Fruit fly (Drosophila melanogaster) Kc167 (cell line): ENCODE data around the gene CG5612.

Source experiments
- Myc ChIP-seq: fragments of >200 bp; optimal IDR thresholded peaks from 2 replicates; lab custom pipeline; 2017; ENCODE audit warnings: missing external identifiers
- Sin3A ChIP-seq: fragments of >200 bp; optimal IDR thresholded peaks from 2 replicates; lab custom pipeline; 2018; ENCODE audit warnings: missing external identifiers
- h ChIP-seq: fragments of >200 bp; optimal IDR thresholded peaks from 3 replicates; lab custom pipeline; 2018; ENCODE audit warnings: missing external identifiers
- insv ChIP-seq: fragments of >200 bp; optimal IDR thresholded peaks from 3 replicates; lab custom pipeline; 2018; ENCODE audit warnings: missing external identifiers
- psq ChIP-seq: fragments of >200 bp; optimal IDR thresholded peaks from 2 replicates; lab custom pipeline; 2017; ENCODE audit warnings: missing external identifiers
- ttk ChIP-seq: sonication (Bioruptor generic); optimal IDR thresholded peaks from 2 replicates; lab custom pipeline; 2017; ENCODE audit warnings: missing external identifiers

The CG5612 gene

dm6 chr3R:27605534-27606250 is 20.1 kb downstream of the CG5612 start:
- TF ChIP-seq h (lab: Kevin White, UChicago) (no peak), ttk (no peak), Sin3A (lab: Kevin White, UChicago) (no peak), psq (lab: Kevin White, UChicago) (no peak), Myc (lab: Kevin White, UChicago) (no peak), insv (no peak)

dm6 chr3R:27604636-27605443 is 21.0 kb downstream of the CG5612 start:
- no peak for TF ChIP-seq ttk
- no peak for TF ChIP-seq Myc (lab: Kevin White, UChicago)
- no peak for TF ChIP-seq insv
- no peak for TF ChIP-seq h (lab: Kevin White, UChicago)
- TF ChIP-seq psq (lab: Kevin White, UChicago), result no peak
- no peak for TF ChIP-seq Sin3A (lab: Kevin White, UChicago)

DNA sequence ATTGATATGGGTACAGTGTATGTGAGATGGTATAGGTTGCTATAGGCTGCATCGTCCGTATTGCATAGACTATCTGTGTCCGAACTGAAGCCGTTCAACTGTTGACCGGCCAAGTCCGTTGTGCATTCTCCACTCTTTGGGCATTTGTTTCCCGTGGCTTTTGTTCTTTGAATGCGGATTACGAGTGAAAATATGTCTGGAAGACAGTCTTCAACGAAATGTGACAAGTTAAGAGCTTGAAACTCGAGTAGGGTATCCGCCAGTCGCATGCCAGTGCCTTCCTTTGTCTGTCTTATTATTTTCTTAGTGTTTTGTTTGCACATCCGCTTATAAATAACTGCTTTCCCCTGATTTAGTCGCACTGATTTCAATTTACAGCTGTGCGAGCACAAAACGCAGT is 22.1 kb downstream of the CG5612 start:
- TF ChIP-seq insv (no peak), Myc (lab: Kevin White, UChicago) (no peak), psq (lab: Kevin White, UChicago) (no peak), h (lab: Kevin White, UChicago) (no peak), Sin3A (lab: Kevin White, UChicago) (no peak), ttk (no peak)

DNA sequence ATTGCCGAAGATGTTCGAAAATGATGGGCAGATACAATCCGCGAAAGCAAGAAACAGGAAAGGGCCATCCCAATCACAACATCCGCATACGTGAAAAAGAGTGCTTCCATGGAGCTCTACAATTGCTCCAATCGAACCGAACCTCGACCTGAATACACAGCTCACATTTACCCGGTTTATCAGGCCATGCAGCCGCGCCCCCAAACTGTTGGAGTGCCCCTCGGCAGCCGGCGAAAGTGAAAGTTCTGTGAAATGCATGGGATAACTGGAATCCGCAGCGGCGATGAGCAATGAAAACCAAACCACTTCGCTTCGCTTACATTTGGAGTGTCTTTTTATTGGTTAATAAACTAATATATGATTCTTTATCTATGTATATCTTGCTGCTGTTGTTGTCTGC is 28.6 kb downstream of the CG5612 start:
- TF ChIP-seq h (lab: Kevin White, UChicago) (no peak), psq (lab: Kevin White, UChicago) (no peak), Sin3A (lab: Kevin White, UChicago) (no peak), Myc (lab: Kevin White, UChicago) (no peak), insv (no peak), ttk (no peak)

DNA sequence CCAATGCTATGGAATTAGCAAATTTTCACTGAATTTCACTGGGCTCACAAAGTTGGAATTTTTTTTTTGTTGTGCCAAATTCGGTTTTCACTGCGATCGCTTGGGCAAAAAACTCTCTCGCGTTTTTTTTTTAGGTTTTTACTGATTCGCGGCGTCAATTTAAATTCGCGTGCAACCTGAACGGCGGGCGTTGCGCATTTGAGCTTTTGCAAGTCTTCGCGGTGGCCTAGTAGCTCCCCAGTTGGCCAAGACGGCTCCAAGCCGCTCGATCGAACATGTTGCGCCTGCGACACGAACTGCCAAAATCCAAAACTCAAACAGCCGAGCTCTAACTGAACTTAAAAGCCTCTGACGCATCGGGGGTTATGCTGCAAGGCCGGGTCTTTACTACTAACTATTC is 29.8 kb downstream of the CG5612 start, which contains the start of gene CG5639:
Gene CG5639 (minus strand): TSS at position 152 of the 400 bp plus-strand sequence.
- no peak for TF ChIP-seq insv
- no peak for TF ChIP-seq h (lab: Kevin White, UChicago)
- no peak for TF ChIP-seq Sin3A (lab: Kevin White, UChicago)
- TF ChIP-seq Myc (lab: Kevin White, UChicago), result no peak
- no peak for TF ChIP-seq ttk
- TF ChIP-seq psq (lab: Kevin White, UChicago), result no peak

DNA sequence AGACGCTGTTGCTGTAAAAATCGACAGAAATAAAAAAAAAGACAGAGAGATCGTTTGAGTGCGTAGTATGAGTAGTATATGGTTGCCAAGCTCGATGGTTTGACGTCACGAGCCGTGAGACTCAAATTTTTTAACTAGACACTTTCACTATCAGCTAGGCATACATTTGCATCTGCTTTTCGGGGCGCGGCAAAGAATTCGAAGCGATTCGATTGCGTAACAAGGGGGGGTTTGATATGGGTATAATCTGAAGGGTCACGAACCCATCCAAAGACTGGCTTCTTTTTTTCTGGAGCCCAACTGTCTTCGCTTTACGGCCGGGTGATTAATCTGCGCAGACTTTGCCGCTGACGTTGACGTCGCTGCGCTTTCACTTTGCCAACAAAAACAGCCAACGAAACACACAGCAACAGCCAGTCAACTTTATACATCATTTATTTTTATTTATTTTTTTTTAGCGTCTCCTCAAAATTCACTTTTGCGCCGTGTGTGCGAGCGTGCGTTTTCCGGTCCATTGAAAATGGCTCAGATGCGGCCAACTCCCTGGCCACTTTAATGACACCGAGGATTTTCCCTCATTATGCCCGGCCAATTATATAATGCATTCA is 32.1 kb downstream of the CG5612 start:
- no peak for TF ChIP-seq Myc (lab: Kevin White, UChicago)
- TF ChIP-seq ttk, result no peak
- TF ChIP-seq psq (lab: Kevin White, UChicago), result no peak
- no peak for TF ChIP-seq Sin3A (lab: Kevin White, UChicago)
- TF ChIP-seq h (lab: Kevin White, UChicago), result no peak
- TF ChIP-seq insv, result no peak

DNA sequence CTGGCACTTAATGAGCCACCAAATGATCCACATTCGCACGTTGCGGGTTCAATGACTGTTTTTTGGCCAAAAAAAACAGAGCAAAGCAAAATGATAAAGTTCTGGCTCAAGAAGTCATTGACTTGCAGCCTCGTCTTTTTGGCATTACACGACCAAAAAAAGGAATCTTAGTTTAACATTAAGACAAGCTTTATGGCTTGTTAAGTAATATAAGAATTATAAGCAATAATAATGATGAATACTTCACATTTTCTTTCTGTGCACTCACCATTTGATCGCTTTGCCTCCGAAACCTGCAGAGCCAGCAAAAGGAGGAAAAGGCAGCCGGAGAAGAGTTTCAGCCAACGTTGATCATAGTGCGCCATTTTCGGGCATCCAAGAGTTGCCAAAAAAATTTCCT is 32.6 kb downstream of the CG5612 start:
- TF ChIP-seq h (lab: Kevin White, UChicago), result no peak
- no peak for TF ChIP-seq psq (lab: Kevin White, UChicago)
- TF ChIP-seq Myc (lab: Kevin White, UChicago), result no peak
- TF ChIP-seq ttk, result no peak
- no peak for TF ChIP-seq Sin3A (lab: Kevin White, UChicago)
- no peak for TF ChIP-seq insv

DNA sequence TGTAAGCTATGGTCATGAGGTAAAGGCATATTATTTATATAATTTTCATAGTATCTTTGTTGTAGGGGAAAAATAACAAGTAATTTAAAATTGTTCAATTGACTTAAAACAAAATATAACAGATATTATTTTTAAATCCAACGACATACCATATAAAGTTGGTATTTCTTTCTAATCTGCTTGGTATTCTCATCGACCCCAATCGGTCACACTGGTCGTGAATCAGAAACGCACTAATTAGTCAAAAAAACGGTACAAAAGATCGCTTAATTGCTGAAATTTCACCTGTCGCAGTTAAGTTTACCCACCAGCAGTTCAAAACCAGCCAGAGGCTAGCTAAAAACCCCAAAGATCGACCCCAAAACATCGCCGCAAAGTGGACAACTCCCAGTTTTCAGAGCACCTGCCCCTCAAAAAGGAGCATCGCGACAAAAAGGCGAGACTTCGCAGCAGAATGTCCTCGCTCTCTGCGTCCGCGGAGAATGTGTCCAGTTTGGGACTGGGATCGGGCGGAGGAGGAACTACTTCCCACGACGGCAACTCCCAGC is 43.1 kb downstream of the CG5612 start, which contains the start of gene pins:
Gene pins (plus strand): TSS at position 207 of the 548 bp plus-strand sequence.
- TF ChIP-seq Sin3A (lab: Kevin White, UChicago) (no peak), h (lab: Kevin White, UChicago) (no peak), psq (lab: Kevin White, UChicago) (no peak), Myc (lab: Kevin White, UChicago) (no peak), ttk (no peak), insv (no peak)

- TF ChIP-seq insv, result no peak
- TF ChIP-seq psq (lab: Kevin White, UChicago), result no peak
- no peak for TF ChIP-seq h (lab: Kevin White, UChicago)
- TF ChIP-seq Sin3A (lab: Kevin White, UChicago), result no peak
- TF ChIP-seq Myc (lab: Kevin White, UChicago), result no peak
- TF ChIP-seq ttk, result no peak
Measured at dm6 chr3R:27581890-27582487, 43.8 kb downstream of the CG5612 start, which contains the start of gene wdb. Gene wdb (minus strand): TSS chr3R:27582241.

dm6 chr3R:27581263-27581868 is 44.4 kb downstream of the CG5612 start:
- TF ChIP-seq insv, result no peak
- no peak for TF ChIP-seq psq (lab: Kevin White, UChicago)
- no peak for TF ChIP-seq Sin3A (lab: Kevin White, UChicago)
- TF ChIP-seq Myc (lab: Kevin White, UChicago), result no peak
- no peak for TF ChIP-seq ttk
- TF ChIP-seq h (lab: Kevin White, UChicago), result no peak
